Worm (Caenorhabditis elegans) whole organism, L3 larva: ENCODE measurements around the gene Y73C8B.1.

Experiments
- daf-12 ChIP-seq: fragments of 150-350 bp; optimal IDR thresholded peaks from 2 replicates; lab custom pipeline; 2014; ENCODE audit warnings: missing biosample characterization, missing genetic modification reagents, missing genetic modification characterization
- fos-1 ChIP-seq: fragments of 150-350 bp; optimal IDR thresholded peaks from 2 replicates; lab custom pipeline; 2014; ENCODE audit warnings: missing biosample characterization, missing genetic modification characterization
- lin-39 ChIP-seq: fragments of 150-350 bp; optimal IDR thresholded peaks from 2 replicates; lab custom pipeline; 2018; ENCODE audit warnings: missing biosample characterization, missing genetic modification reagents, missing genetic modification characterization
- lsy-12 ChIP-seq: sonication (generic microtip); optimal IDR thresholded peaks from 2 replicates; lab custom pipeline; 2016; ENCODE audit warnings: mild to moderate bottlenecking, missing genetic modification characterization, missing compliant biosample characterization
- nhr-237 ChIP-seq: fragments of 150-350 bp; optimal IDR thresholded peaks from 2 replicates; lab custom pipeline; 2014; ENCODE audit warnings: missing biosample characterization, missing genetic modification characterization
- nhr-25 ChIP-seq: sonication (generic microtip); optimal IDR thresholded peaks from 2 replicates; lab custom pipeline; 2017; ENCODE audit warnings: missing biosample characterization, missing genetic modification characterization
- nhr-77 ChIP-seq: fragments of 150-350 bp; optimal IDR thresholded peaks from 2 replicates; lab custom pipeline; 2014; ENCODE audit warnings: missing biosample characterization, missing genetic modification characterization
- pqm-1 ChIP-seq: fragments of 150-350 bp; optimal IDR thresholded peaks from 2 replicates; lab custom pipeline; 2017; ENCODE audit warnings: missing biosample characterization, missing genetic modification characterization, inconsistent platforms
- unc-62 ChIP-seq: fragments of 150-350 bp; sonication (generic microtip); optimal IDR thresholded peaks from 4 replicates; lab custom pipeline; 2014; ENCODE audit warnings: missing biosample characterization, missing genetic modification reagents, missing genetic modification characterization

DNA sequence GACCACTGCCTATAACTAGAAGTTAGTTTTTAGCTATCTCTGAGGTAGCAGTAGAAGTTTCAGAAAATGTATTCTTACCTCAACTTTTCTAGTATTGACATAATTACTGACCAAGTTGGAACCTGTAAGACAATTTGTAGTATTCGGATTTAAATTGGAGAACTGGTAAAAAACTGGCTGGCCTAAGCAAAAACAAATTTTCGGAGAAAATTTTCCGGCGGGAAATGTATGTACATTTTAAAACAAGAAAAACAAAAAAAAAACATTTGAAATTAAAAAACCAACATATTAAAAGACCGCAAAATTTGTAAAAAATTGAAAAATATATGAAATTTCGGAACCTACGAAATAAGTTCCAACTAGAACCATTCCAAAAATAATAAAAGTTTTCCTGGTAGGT lies 49.8 kb downstream of the Y73C8B.1 start, which contains the start of gene srab-11:
- no peak for TF ChIP-seq unc-62 (GFP tag; lab: Kevin White, UChicago)
- TF ChIP-seq nhr-25 (tag; lab: Kevin White, UChicago), result no peak
- TF ChIP-seq nhr-237, result no peak
- TF ChIP-seq daf-12 (tag; lab: Kevin White, UChicago), result no peak
- TF ChIP-seq lin-39, result no peak
- TF ChIP-seq pqm-1 (tag; lab: Kevin White, UChicago), result no peak
- no peak for TF ChIP-seq lsy-12 (tag; lab: Kevin White, UChicago)
- no peak for TF ChIP-seq nhr-77 (tag; lab: Kevin White, UChicago)
- no peak for TF ChIP-seq fos-1 (tag; lab: Kevin White, UChicago)
